Worm (Caenorhabditis elegans): Measurements from ENCODE around the gene B0507.9.

DNA sequence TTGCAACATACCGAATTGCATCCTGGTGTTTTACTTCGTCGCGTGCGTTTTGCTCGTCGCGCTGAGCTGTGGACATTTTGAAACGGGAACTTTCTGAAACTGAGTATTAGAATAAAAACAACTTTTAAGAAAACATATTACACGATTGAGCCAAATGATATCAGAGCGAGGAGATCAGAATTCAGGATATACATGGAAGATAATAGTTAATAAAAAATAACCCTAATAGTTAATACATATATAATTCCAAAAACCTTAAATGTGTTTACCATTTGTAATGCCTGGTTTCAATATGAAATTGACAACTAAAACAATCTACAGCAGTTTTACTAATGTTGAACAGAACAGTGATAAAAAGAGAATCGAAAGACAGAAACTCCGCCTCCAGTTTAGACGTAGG is 3.0 kb downstream of the B0507.9 start, which contains the start of gene B0507.8:
- TF ChIP-seq nhr-12 (tag; optimal IDR thresholded peaks at IDR 0.05) (no peak), unc-62 (GFP tag; optimal IDR thresholded peaks at IDR 0.05) (no peak), ceh-82 (tag; optimal IDR thresholded peaks at IDR 0.05) (no peak), unc-39 (tag; optimal IDR thresholded peaks at IDR 0.05) (no peak), skn-1 (tag; optimal IDR thresholded peaks at IDR 0.05) (no peak)

Measured in whole organism, L2 larva.